Worm (Caenorhabditis elegans): Measurements from ENCODE around the gene idpp-9.

ce11 chrX:3867760-3868159, 47.9 kb downstream of the idpp-9 start:
- TF ChIP-seq ceh-63 (GFP tag; optimal IDR thresholded peaks at IDR 0.05) (no peak), egl-27 (tag; optimal IDR thresholded peaks at IDR 0.05) (no peak), ztf-11 (tag; optimal IDR thresholded peaks at IDR 0.05) (no peak), sox-4 (tag; optimal IDR thresholded peaks at IDR 0.05) (no peak), ceh-82 (tag; optimal IDR thresholded peaks at IDR 0.05) (no peak), ztf-4 (tag; optimal IDR thresholded peaks at IDR 0.05) (no peak), dpl-1 (GFP tag; optimal IDR thresholded peaks at IDR 0.05) (no peak), alr-1 (tag; optimal IDR thresholded peaks at IDR 0.05; ENCODE audit: borderline replicate concordance) (no peak), unc-30 (tag; optimal IDR thresholded peaks at IDR 0.05) (no peak), nhr-12 (tag; optimal IDR thresholded peaks at IDR 0.05) (no peak)
